Fruit fly (Drosophila melanogaster) whole organism, embryonic: ENCODE data around the gene CG1638.

Experiments used
- Aef1 ChIP-seq: fragments of 200-800 bp; sonication (Bioruptor generic); IDR thresholded peaks from 3 replicates; pipeline ENCODE4 v1.3.6; 2022; ENCODE audit warnings: missing biosample characterization, missing genetic modification characterization
- Atf-2 ChIP-seq: fragments of 200-800 bp; sonication (Bioruptor generic); optimal IDR thresholded peaks from 2 replicates; lab custom pipeline; 2016; ENCODE audit warnings: missing biosample characterization, missing genetic modification characterization
- Atf6 ChIP-seq: fragments of 200-800 bp; sonication (Bioruptor generic); IDR thresholded peaks from 2 replicates; pipeline ENCODE4 v1.3.6; 2022; ENCODE audit warnings: missing biosample characterization, missing genetic modification characterization
- B-H1 ChIP-seq: fragments of 200-800 bp; sonication (Bioruptor generic); IDR thresholded peaks from 3 replicates; pipeline ENCODE4 v1.3.6; 2022; ENCODE audit warnings: missing biosample characterization, missing genetic modification characterization
- BEAF-32 ChIP-seq: fragments of 200-800 bp; sonication (Bioruptor generic); optimal IDR thresholded peaks from 3 replicates; lab custom pipeline; 2017; ENCODE audit warnings: missing biosample characterization, missing genetic modification characterization, mild to moderate bottlenecking, moderate library complexity, missing genetic modification reagents
- Blimp-1 ChIP-seq: fragments of 200-800 bp; sonication (Bioruptor generic); optimal IDR thresholded peaks from 3 replicates; lab custom pipeline; 2018; ENCODE audit warnings: missing biosample characterization, missing genetic modification characterization, mild to moderate bottlenecking, moderate library complexity, missing genetic modification reagents
- CG10274 ChIP-seq: fragments of 200-800 bp; sonication (Bioruptor generic); optimal IDR thresholded peaks from 3 replicates; lab custom pipeline; 2017; ENCODE audit warnings: missing biosample characterization, mild to moderate bottlenecking, missing genetic modification characterization
- CG10462 ChIP-seq: fragments of 200-800 bp; sonication (Bioruptor generic); optimal IDR thresholded peaks from 2 replicates; lab custom pipeline; 2016; ENCODE audit warnings: missing biosample characterization, missing genetic modification characterization
- CG11093 ChIP-seq: fragments of 200-800 bp; sonication (Bioruptor generic); IDR thresholded peaks from 3 replicates; pipeline ENCODE4 v1.3.6; 2022; ENCODE audit warnings: missing biosample characterization, missing genetic modification characterization
- CG11456 ChIP-seq: fragments of 200-800 bp; sonication (Bioruptor generic); IDR thresholded peaks from 3 replicates; pipeline ENCODE4 v1.3.6; 2022; ENCODE audit warnings: missing biosample characterization, missing genetic modification characterization
- CG11696 ChIP-seq: fragments of 200-800 bp; sonication (Bioruptor generic); IDR thresholded peaks from 2 replicates; pipeline ENCODE4 v1.3.6; 2022; ENCODE audit warnings: missing biosample characterization, missing genetic modification characterization
- CG15601 ChIP-seq: fragments of 200-800 bp; sonication (Bioruptor generic); optimal IDR thresholded peaks from 3 replicates; lab custom pipeline; 2019; ENCODE audit warnings: missing biosample characterization, mild to moderate bottlenecking, missing genetic modification characterization, moderate library complexity
- CG2875 ChIP-seq: fragments of 200-800 bp; sonication (Bioruptor generic); optimal IDR thresholded peaks from 2 replicates; lab custom pipeline; 2017; ENCODE audit warnings: missing biosample characterization, mild to moderate bottlenecking, missing genetic modification characterization, missing genetic modification reagents
- CG31224 ChIP-seq: fragments of 200-800 bp; sonication (Bioruptor generic); IDR thresholded peaks from 2 replicates; pipeline ENCODE4 v1.3.6; 2022; ENCODE audit warnings: missing biosample characterization, missing genetic modification characterization
- CG34422 ChIP-seq: fragments of 200-800 bp; sonication (Bioruptor generic); IDR thresholded peaks from 3 replicates; pipeline ENCODE4 v1.3.6; 2022; ENCODE audit warnings: missing biosample characterization, missing genetic modification characterization
- CG3838 ChIP-seq: fragments of 200-800 bp; sonication (Bioruptor generic); optimal IDR thresholded peaks from 3 replicates; lab custom pipeline; 2016; ENCODE audit warnings: missing biosample characterization, missing genetic modification characterization
- CG4424 ChIP-seq: fragments of 200-800 bp; sonication (Bioruptor generic); optimal IDR thresholded peaks from 3 replicates; lab custom pipeline; 2016; ENCODE audit warnings: missing biosample characterization, missing genetic modification characterization
- CG4820 ChIP-seq: fragments of 200-800 bp; sonication (Bioruptor generic); optimal IDR thresholded peaks from 3 replicates; lab custom pipeline; 2016; ENCODE audit warnings: missing biosample characterization, missing genetic modification characterization
- CG7372 ChIP-seq: fragments of 200-800 bp; sonication (Bioruptor generic); IDR thresholded peaks from 2 replicates; pipeline ENCODE4 v1.3.6; 2022; ENCODE audit warnings: missing biosample characterization, missing genetic modification characterization
- CG8290 ChIP-seq, 3 experiments: fragments of 200-800 bp; sonication (Bioruptor generic); optimal IDR thresholded peaks; 2 replicates each; lab custom pipeline; 2016 to 2019; ENCODE audit warnings: missing biosample characterization in 3 of 3, missing genetic modification characterization in 3 of 3, mild to moderate bottlenecking in 2 of 3, moderate library complexity in 1 of 3
- CG9609 ChIP-seq: fragments of 200-800 bp; sonication (Bioruptor generic); optimal IDR thresholded peaks from 3 replicates; lab custom pipeline; 2016; ENCODE audit warnings: missing biosample characterization, missing genetic modification characterization
- CG9797 ChIP-seq: fragments of 200-800 bp; sonication (Bioruptor generic); optimal IDR thresholded peaks from 3 replicates; lab custom pipeline; 2018; ENCODE audit warnings: missing biosample characterization, mild to moderate bottlenecking, missing genetic modification characterization
- CHES-1-like ChIP-seq: fragments of 200-800 bp; sonication (Bioruptor generic); optimal IDR thresholded peaks from 2 replicates; lab custom pipeline; 2016; ENCODE audit warnings: missing biosample characterization, missing genetic modification characterization
- Dfd ChIP-seq, 2 experiments: fragments of >200 bp; optimal IDR thresholded peaks; 2 replicates each; lab custom pipeline; 2017; ENCODE audit warnings: missing biosample characterization in 2 of 2, missing genetic modification characterization in 2 of 2
- Eip74EF ChIP-seq, 2 experiments: fragments of 200-800 bp in 1 of 2; fragments of >200 bp in 1 of 2; sonication (Bioruptor generic) in 1 of 2; optimal IDR thresholded peaks; 2 replicates each; lab custom pipeline; 2017 to 2019; ENCODE audit warnings: missing biosample characterization in 2 of 2, missing genetic modification characterization in 2 of 2, mild to moderate bottlenecking in 1 of 2, moderate library complexity in 1 of 2
- HmgZ ChIP-seq: fragments of 200-800 bp; sonication (Bioruptor generic); optimal IDR thresholded peaks from 2 replicates; lab custom pipeline; 2018; ENCODE audit warnings: missing biosample characterization, mild to moderate bottlenecking, missing genetic modification characterization
- Hr3 ChIP-seq: fragments of 200-800 bp; sonication (Bioruptor generic); optimal IDR thresholded peaks from 3 replicates; lab custom pipeline; 2016; ENCODE audit warnings: missing biosample characterization, missing genetic modification characterization
- Mad ChIP-seq: fragments of 200-800 bp; sonication (Bioruptor generic); optimal IDR thresholded peaks from 2 replicates; lab custom pipeline; 2016; ENCODE audit warnings: missing biosample characterization, missing genetic modification characterization
- Sry-β ChIP-seq: fragments of 200-800 bp; sonication (Bioruptor generic); optimal IDR thresholded peaks from 2 replicates; lab custom pipeline; 2018; ENCODE audit warnings: missing biosample characterization, mild to moderate bottlenecking, missing genetic modification characterization, moderate library complexity
- Sry-δ ChIP-seq: fragments of 200-800 bp; sonication (Bioruptor generic); optimal IDR thresholded peaks from 2 replicates; lab custom pipeline; 2016; ENCODE audit warnings: missing biosample characterization, missing genetic modification characterization
- Tbp ChIP-seq: fragments of >200 bp; optimal IDR thresholded peaks from 2 replicates; lab custom pipeline; 2018; ENCODE audit warnings: missing biosample characterization, missing genetic modification characterization
- abd-A ChIP-seq: fragments of 200-800 bp; sonication (Bioruptor generic); optimal IDR thresholded peaks from 3 replicates; lab custom pipeline; 2019; ENCODE audit warnings: missing biosample characterization, mild to moderate bottlenecking, missing genetic modification characterization, moderate library complexity
- al ChIP-seq: fragments of 200-800 bp; sonication (Bioruptor generic); IDR thresholded peaks from 2 replicates; pipeline ENCODE4 v1.3.6; 2022; ENCODE audit warnings: missing biosample characterization, missing genetic modification characterization
- ap ChIP-seq: fragments of 200-800 bp; sonication (Bioruptor generic); IDR thresholded peaks from 2 replicates; pipeline ENCODE4 v1.3.6; 2022; ENCODE audit warnings: missing biosample characterization, missing genetic modification characterization
- chn ChIP-seq: fragments of 200-800 bp; sonication (Bioruptor generic); optimal IDR thresholded peaks from 2 replicates; lab custom pipeline; 2016; ENCODE audit warnings: missing biosample characterization, missing genetic modification characterization
- crp ChIP-seq, 2 experiments: fragments of 200-800 bp; sonication (Bioruptor generic); optimal IDR thresholded peaks; 2 replicates in 1 of 2; 3 replicates in 1 of 2; lab custom pipeline; 2017; ENCODE audit warnings: missing biosample characterization in 2 of 2, missing genetic modification characterization in 2 of 2, mild to moderate bottlenecking in 1 of 2, moderate library complexity in 1 of 2
- cwo ChIP-seq: fragments of 200-800 bp; sonication (Bioruptor generic); optimal IDR thresholded peaks from 3 replicates; lab custom pipeline; 2017; ENCODE audit warnings: missing biosample characterization, missing genetic modification characterization, mild to moderate bottlenecking, moderate library complexity, missing genetic modification reagents
- da ChIP-seq: fragments of 200-800 bp; sonication (Bioruptor generic); optimal IDR thresholded peaks from 2 replicates; lab custom pipeline; 2016; ENCODE audit warnings: missing biosample characterization, missing genetic modification characterization
- fd3F ChIP-seq: fragments of 200-800 bp; sonication (Bioruptor generic); optimal IDR thresholded peaks from 2 replicates; lab custom pipeline; 2018; ENCODE audit warnings: missing biosample characterization, mild to moderate bottlenecking, missing genetic modification characterization, moderate library complexity
- fd96Cb ChIP-seq: fragments of 200-800 bp; sonication (Bioruptor generic); optimal IDR thresholded peaks from 2 replicates; lab custom pipeline; 2018; ENCODE audit warnings: missing biosample characterization, mild to moderate bottlenecking, missing genetic modification characterization, moderate library complexity
- jigr1 ChIP-seq: fragments of 200-800 bp; sonication (Bioruptor generic); IDR thresholded peaks from 3 replicates; pipeline ENCODE4 v1.3.6; 2022; ENCODE audit warnings: missing biosample characterization, missing genetic modification characterization
- ken ChIP-seq: fragments of 200-800 bp; sonication (Bioruptor generic); IDR thresholded peaks from 3 replicates; pipeline ENCODE4 v1.3.6; 2022; ENCODE audit warnings: missing biosample characterization, missing genetic modification characterization
- lbe ChIP-seq: fragments of 200-800 bp; sonication (Bioruptor generic); optimal IDR thresholded peaks from 2 replicates; lab custom pipeline; 2016; ENCODE audit warnings: missing biosample characterization, mild to moderate bottlenecking, missing genetic modification characterization
- mld ChIP-seq: fragments of 200-800 bp; sonication (Bioruptor generic); IDR thresholded peaks from 3 replicates; pipeline ENCODE4 v1.3.6; 2022; ENCODE audit warnings: missing biosample characterization, missing genetic modification characterization; ENCODE audit not compliant: partially characterized antibody
- onecut ChIP-seq: fragments of 200-800 bp; sonication (Bioruptor generic); IDR thresholded peaks from 2 replicates; pipeline ENCODE4 v1.3.6; 2022; ENCODE audit warnings: missing biosample characterization, missing genetic modification characterization
- peb ChIP-seq: fragments of 200-800 bp; sonication (Bioruptor generic); IDR thresholded peaks from 2 replicates; pipeline ENCODE4 v1.3.6; 2022; ENCODE audit warnings: missing biosample characterization, missing genetic modification characterization
- pho ChIP-seq: fragments of 200-800 bp; sonication (Bioruptor generic); optimal IDR thresholded peaks from 2 replicates; lab custom pipeline; 2016; ENCODE audit warnings: missing biosample characterization, missing genetic modification characterization
- ranshi ChIP-seq: fragments of 200-800 bp; sonication (Bioruptor generic); IDR thresholded peaks from 2 replicates; pipeline ENCODE4 v1.3.6; 2022; ENCODE audit warnings: missing biosample characterization, missing genetic modification characterization
- sens-2 ChIP-seq: fragments of 200-800 bp; sonication (Bioruptor generic); IDR thresholded peaks from 2 replicates; pipeline ENCODE4 v1.3.6; 2022; ENCODE audit warnings: missing biosample characterization, missing genetic modification characterization
- sug ChIP-seq: fragments of 200-800 bp; optimal IDR thresholded peaks from 2 replicates; lab custom pipeline; 2019; ENCODE audit warnings: missing biosample characterization, mild to moderate bottlenecking, missing genetic modification characterization, moderate library complexity
- tio ChIP-seq: fragments of 200-800 bp; sonication (Bioruptor generic); optimal IDR thresholded peaks from 2 replicates; lab custom pipeline; 2017; ENCODE audit warnings: missing biosample characterization, missing genetic modification characterization, inconsistent platforms

CG1638 gene

DNA sequence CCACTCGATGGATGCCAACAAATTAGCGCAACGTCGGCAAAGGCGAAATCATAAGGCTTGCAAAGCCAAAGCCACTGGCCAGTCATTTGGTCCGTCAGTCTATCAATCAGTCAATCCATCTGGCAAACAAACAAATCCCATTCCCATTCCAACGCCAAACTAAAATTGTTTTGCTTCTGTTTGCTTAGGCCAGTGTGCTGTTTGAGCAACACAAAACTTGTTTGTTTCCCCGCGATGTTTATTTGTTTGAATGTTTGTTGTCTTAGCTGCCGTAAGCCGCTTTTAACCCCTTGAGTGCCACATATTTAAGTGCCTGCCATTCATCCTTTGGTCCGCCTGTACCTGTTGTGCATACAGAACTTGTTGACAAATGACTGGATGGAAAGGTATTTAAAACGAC is 39.5 kb upstream of the CG1638 start (continued):
- TF ChIP-seq da (GFP tag; lab: Kevin White, UChicago), result peak; percentile 13
- TF ChIP-seq abd-A (tag; lab: Kevin White, UChicago), result no peak
- TF ChIP-seq B-H1 (GFP tag; lab: Robert Waterston, UW), result no peak; the same call in 2 of the 3 replicates
- no peak for TF ChIP-seq HmgZ
- TF ChIP-seq ranshi (GFP tag; lab: Robert Waterston, UW), result no peak
- TF ChIP-seq Hr3 (GFP tag; lab: Kevin White, UChicago), result no peak
- peak; percentile 30 for TF ChIP-seq Mad (GFP tag; lab: Kevin White, UChicago)
- peak; percentile 48 for TF ChIP-seq Sry-β (GFP tag; lab: Kevin White, UChicago)
- no peak for TF ChIP-seq CG11696
- TF ChIP-seq pho (GFP tag; lab: Kevin White, UChicago), result no peak
- no peak for TF ChIP-seq lbe
- TF ChIP-seq sens-2, result peak; percentile 47; the same call in 1 of the 2 replicates
- peak; percentile 18 for TF ChIP-seq CG9797 (GFP tag; lab: Kevin White, UChicago)
- TF ChIP-seq ken (GFP tag; lab: Robert Waterston, UW), result no peak
- TF ChIP-seq Aef1 (GFP tag; lab: Robert Waterston, UW), result no peak
- TF ChIP-seq CG8290 (GFP tag; optimal IDR thresholded peaks at IDR 0.05; lab: Kevin White, UChicago), result peak; percentile 64
- TF ChIP-seq CG8290 (tag; optimal IDR thresholded peaks at IDR 0.05; lab: Kevin White, UChicago), result peak in 1 of 2 experiments; percentile 90
- TF ChIP-seq CG7372 (GFP tag; lab: Robert Waterston, UW), result no peak
- TF ChIP-seq ap (GFP tag; lab: Robert Waterston, UW), result no peak
- peak; percentile 5 for TF ChIP-seq tio (GFP tag; lab: Kevin White, UChicago)
- no peak for TF ChIP-seq BEAF-32 (GFP tag; lab: Kevin White, UChicago)
- no peak for TF ChIP-seq mld (GFP tag; lab: Robert Waterston, UW)
- TF ChIP-seq crp (GFP tag; optimal IDR thresholded peaks at IDR 0.05; lab: Kevin White, UChicago), result no peak
- no peak for TF ChIP-seq CG11093 (GFP tag; lab: Robert Waterston, UW)
- TF ChIP-seq onecut (GFP tag; lab: Robert Waterston, UW), result peak; percentile 42; the same call in 1 of the 2 replicates
- TF ChIP-seq CG15601 (tag; lab: Kevin White, UChicago), result peak; percentile 71
- TF ChIP-seq CG2875, result peak; percentile 70
- no peak for TF ChIP-seq Sry-δ
- no peak for TF ChIP-seq CG11456 (GFP tag; lab: Robert Waterston, UW)
- TF ChIP-seq CG9609 (GFP tag; lab: Kevin White, UChicago), result peak; percentile 34
- peak; percentile 41 for TF ChIP-seq CHES-1-like (GFP tag; lab: Kevin White, UChicago)
- no peak for TF ChIP-seq CG10274
- no peak for TF ChIP-seq sug (tag; lab: Kevin White, UChicago)
- TF ChIP-seq chn (GFP tag; lab: Kevin White, UChicago), result no peak
- TF ChIP-seq CG34422, result no peak
- TF ChIP-seq Atf-2 (GFP tag; lab: Kevin White, UChicago), result peak; percentile 50
- TF ChIP-seq CG3838 (GFP tag; lab: Kevin White, UChicago), result peak; percentile 58
- TF ChIP-seq Blimp-1, result peak; percentile 62
- TF ChIP-seq CG31224 (GFP tag; lab: Robert Waterston, UW), result no peak
- TF ChIP-seq al, result no peak
- TF ChIP-seq cwo (GFP tag; lab: Kevin White, UChicago), result no peak
- TF ChIP-seq peb (GFP tag; lab: Robert Waterston, UW), result 0 out of 2 replicates have a peak, but pooled peaks have one; percentile 12
- TF ChIP-seq jigr1 (GFP tag; lab: Robert Waterston, UW), result no peak
- peak; percentile 13 for TF ChIP-seq CG4424
- no peak for TF ChIP-seq Atf6 (GFP tag; lab: Robert Waterston, UW)
- peak; percentile 44 for TF ChIP-seq CG4820 (GFP tag; lab: Kevin White, UChicago)
- TF ChIP-seq fd3F (GFP tag; lab: Kevin White, UChicago), result no peak
- peak; percentile 53 for TF ChIP-seq CG10462 (GFP tag; lab: Kevin White, UChicago)
- TF ChIP-seq Dfd (GFP tag; optimal IDR thresholded peaks at IDR 0.05; lab: Kevin White, UChicago), result no peak
- no peak for TF ChIP-seq Eip74EF (GFP tag; optimal IDR thresholded peaks at IDR 0.05; lab: Kevin White, UChicago)
- TF ChIP-seq fd96Cb (tag; lab: Kevin White, UChicago), result peak; percentile 45
- TF ChIP-seq Tbp (GFP tag; lab: Kevin White, UChicago), result no peak
